Worm (Caenorhabditis elegans): ENCODE results near the gene lmbr-1.
A peak's percentile ranks its signal among the peaks of the same experiment; 100 is the strongest.

lmbr-1 gene

DNA sequence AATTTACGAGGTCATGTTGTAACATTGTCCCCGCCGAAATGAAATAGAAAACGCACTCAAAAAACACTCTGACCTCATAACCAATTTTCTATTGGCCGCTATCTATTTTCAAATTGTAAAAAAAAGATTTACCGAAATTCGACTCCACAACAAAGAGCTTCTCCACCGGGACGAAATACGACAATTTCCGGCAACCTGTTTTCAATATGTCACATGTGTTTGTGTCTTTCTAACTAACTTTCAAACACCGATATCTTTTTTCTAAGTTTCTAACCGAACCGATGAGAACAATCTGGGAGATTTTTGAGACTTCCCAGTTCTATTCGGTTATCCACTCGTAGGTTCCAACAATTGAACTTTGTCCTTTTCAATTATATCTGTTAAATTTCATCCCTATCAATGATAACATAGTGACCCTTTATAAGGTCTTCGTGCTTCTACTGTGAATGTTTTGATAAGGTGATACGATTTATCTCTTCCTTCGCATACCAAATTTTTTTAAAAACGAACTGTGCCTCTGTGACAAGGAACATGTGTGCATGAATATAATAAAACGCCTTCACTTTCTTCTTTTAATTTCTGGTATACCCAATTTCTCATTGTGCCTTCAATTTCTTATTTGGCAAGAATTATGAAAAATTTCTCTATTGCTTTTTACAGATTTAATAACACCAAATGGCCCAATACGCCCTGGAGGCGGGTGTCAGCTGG, at the start of gene lmbr-1:
lmbr-1 (plus strand) TSS at position 661 of the 711 bp plus-strand sequence.
- TF ChIP-seq fos-1 (tag; optimal IDR thresholded peaks at IDR 0.05): no peak
- TF ChIP-seq peb-1 (tag; optimal IDR thresholded peaks at IDR 0.05): no peak
- TF ChIP-seq ztf-4 (tag; optimal IDR thresholded peaks at IDR 0.05): no peak
- no peak for TF ChIP-seq F13H6.1 (tag; optimal IDR thresholded peaks at IDR 0.05)
- no peak for TF ChIP-seq mbf-1 (tag; optimal IDR thresholded peaks at IDR 0.05)
- no peak for TF ChIP-seq ceh-16 (tag; optimal IDR thresholded peaks at IDR 0.05)
- no peak for TF ChIP-seq ama-1 (optimal IDR thresholded peaks at IDR 0.05)

DNA sequence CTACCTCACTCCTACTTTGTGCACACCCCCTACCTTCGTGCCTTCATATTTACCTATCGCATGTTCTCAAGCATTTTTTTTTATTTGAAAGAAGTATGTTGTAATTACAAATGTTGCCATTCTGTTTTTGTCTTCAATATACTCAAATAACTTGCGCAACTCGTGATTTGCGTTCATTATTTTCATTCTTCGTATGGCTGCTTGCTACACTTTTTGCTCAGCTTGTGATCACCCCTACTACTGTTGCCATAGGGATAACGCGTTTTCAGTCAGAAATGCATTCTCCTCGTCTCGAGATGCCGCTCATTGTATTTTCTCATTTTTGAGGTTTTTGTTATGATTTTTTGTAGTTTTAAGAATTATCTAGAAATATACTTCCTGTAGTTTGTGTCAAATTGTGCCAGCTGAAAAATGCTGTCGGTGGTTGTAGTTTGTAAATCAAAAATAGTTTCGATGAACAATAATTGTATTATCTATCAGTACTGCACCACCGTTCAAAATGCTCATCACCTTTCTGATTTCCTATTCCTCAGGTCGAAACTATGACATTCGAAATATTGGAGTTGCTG, 49.3 kb upstream of the lmbr-1 start, which contains the start of gene F10E9.1:
F10E9.1 (plus strand) TSS at position 519 of the 569 bp plus-strand sequence.
- TF ChIP-seq aly-2 (tag; optimal IDR thresholded peaks at IDR 0.05) (no peak), nhr-11 (tag; optimal IDR thresholded peaks at IDR 0.05) (no peak), C34F6.9 (tag; optimal IDR thresholded peaks at IDR 0.05) (peak; percentile 14), nhr-21 (tag; optimal IDR thresholded peaks at IDR 0.05) (peak; percentile 21), lin-11 (tag; optimal IDR thresholded peaks at IDR 0.05) (peak; percentile 29), dmd-4 (tag; optimal IDR thresholded peaks at IDR 0.05) (no peak), lsy-2 (tag; optimal IDR thresholded peaks at IDR 0.05) (peak in 1 of 2 experiments; percentile 32)

DNA sequence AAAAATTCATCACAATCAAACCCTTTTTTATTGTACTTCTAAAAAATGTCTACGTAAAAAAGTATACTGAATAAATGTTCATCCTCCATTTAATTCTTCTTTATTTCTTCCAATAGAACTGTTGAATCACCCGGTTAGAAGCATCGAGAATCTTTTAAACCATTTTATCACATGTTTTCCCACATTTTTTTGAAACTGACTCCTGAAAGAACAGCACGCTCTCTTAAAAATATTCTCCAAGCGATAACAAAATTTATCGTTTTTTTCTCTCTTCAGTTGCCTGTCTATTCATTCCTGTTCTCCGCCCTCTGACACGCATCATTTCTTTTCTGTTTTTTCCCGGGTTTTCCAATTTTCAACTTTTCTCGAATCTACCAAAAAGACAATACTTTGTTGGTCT, 47.6 kb upstream of the lmbr-1 start, which contains the start of gene F10E9.12:
F10E9.12 (plus strand) TSS at position 131 of the 400 bp plus-strand sequence.
- TF ChIP-seq lsy-2 (tag; optimal IDR thresholded peaks at IDR 0.05) (no peak), nhr-77 (tag; optimal IDR thresholded peaks at IDR 0.05) (no peak), sma-3 (GFP tag; optimal IDR thresholded peaks at IDR 0.05) (no peak), ZK546.5 (tag; optimal IDR thresholded peaks at IDR 0.05) (no peak), nhr-6 (tag; optimal IDR thresholded peaks at IDR 0.05) (no peak), ceh-82 (tag; optimal IDR thresholded peaks at IDR 0.05) (no peak), snpc-4 (tag; optimal IDR thresholded peaks at IDR 0.05) (no peak), ztf-11 (tag; optimal IDR thresholded peaks at IDR 0.05) (no peak)

DNA sequence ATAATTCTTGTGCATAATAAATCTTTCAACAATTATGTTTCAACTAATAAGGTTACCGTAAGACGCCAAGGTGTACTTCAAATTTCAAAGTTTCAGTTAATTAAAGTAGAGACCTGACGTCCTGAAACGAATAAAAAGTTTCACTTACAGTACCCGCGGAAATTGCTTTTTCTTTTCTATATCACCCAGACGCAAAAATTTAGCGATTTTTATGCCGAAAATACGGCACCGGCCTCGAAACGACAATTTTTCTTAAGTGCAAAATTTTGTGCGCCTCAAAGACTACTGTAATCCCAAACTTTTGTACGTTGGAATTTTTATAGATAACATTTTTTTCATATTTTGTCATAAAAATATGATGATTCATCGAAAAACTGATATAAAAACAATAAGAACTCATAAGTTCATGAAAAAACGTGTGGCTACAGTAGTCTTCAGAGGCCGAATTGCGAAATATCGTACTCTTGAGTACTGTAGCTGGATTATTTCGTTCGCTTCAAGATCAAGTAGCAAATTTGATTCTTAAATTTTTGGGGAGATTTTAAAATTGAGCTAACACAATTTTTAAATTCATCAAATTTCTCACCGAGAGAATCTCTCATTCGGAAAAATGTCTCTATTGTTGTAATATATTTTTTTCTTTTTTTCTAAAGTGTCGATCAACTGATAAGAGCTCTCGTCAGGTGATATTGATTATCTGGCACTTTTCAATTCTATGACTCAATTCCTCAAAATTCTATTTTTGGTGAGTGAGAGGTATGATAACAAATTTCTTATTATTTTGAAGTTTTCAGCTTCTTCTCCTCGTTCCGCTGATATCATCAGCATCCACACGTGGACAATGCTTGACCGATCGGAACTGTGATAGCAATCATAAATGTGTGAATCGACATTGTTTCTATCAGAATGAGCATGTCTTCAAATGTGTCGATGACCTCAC, 46.2 kb upstream of the lmbr-1 start, which contains the start of gene ZC262.13:
ZC262.13 (plus strand) TSS at position 641 of the 940 bp plus-strand sequence.
- TF ChIP-seq fos-1 (tag; optimal IDR thresholded peaks at IDR 0.05) (peak; percentile 36), unc-55 (GFP tag; optimal IDR thresholded peaks at IDR 0.05) (no peak)

DNA sequence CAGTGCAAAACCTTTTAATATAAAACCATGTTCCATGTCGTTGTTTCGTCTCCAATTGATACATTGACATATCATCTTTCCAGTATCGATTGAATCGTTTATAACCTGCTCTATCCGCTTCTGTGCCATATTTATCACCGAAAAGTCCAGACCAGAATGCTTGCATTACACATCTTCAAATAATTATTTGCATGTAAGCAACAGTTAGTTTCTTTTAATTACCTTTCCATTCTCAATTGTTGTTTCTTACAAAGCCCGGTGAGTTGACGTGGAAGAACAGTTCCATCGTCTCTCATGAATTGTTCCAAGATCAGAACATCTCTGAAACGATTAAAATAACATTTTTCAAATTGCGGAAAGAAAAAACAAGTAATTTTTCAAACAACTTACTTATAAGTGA, 40.8 kb upstream of the lmbr-1 start, which contains the start of gene iglr-2:
iglr-2 (minus strand) TSS at position 101 of the 400 bp plus-strand sequence.
- TF ChIP-seq gmeb-1 (tag; optimal IDR thresholded peaks at IDR 0.05) (no peak), elt-1 (tag; optimal IDR thresholded peaks at IDR 0.05) (no peak), nhr-237 (tag; optimal IDR thresholded peaks at IDR 0.05) (no peak), unc-55 (GFP tag; optimal IDR thresholded peaks at IDR 0.05) (no peak), unc-62 (GFP tag; optimal IDR thresholded peaks at IDR 0.05) (no peak), nhr-10 (tag; optimal IDR thresholded peaks at IDR 0.05) (no peak), dmd-4 (tag; optimal IDR thresholded peaks at IDR 0.05) (no peak), nhr-77 (tag; optimal IDR thresholded peaks at IDR 0.05) (no peak), nhr-11 (tag; optimal IDR thresholded peaks at IDR 0.05) (no peak), mdl-1 (tag; optimal IDR thresholded peaks at IDR 0.05) (no peak), lin-11 (tag; optimal IDR thresholded peaks at IDR 0.05) (no peak), mbf-1 (tag; optimal IDR thresholded peaks at IDR 0.05) (no peak), ztf-11 (tag; optimal IDR thresholded peaks at IDR 0.05) (no peak), F13H6.1 (tag; optimal IDR thresholded peaks at IDR 0.05) (no peak), mab-5 (tag; optimal IDR thresholded peaks at IDR 0.05) (no peak), blmp-1 (tag; optimal IDR thresholded peaks at IDR 0.05; ENCODE audit: insufficient read depth) (no peak), peb-1 (tag; optimal IDR thresholded peaks at IDR 0.05) (no peak)
